Worm (Caenorhabditis elegans) whole organism, L3 larva: Measurements from ENCODE around the gene K10H10.6.

Source experiments
- R02D3.7 ChIP-seq: fragments of 150-350 bp; optimal IDR thresholded peaks from 2 replicates; lab custom pipeline; 2014; ENCODE audit warnings: missing biosample characterization, missing genetic modification characterization
- fos-1 ChIP-seq: fragments of 150-350 bp; optimal IDR thresholded peaks from 2 replicates; lab custom pipeline; 2014; ENCODE audit warnings: missing biosample characterization, missing genetic modification characterization
- pha-4 ChIP-seq: fragments of 150-350 bp; optimal IDR thresholded peaks from 2 replicates; lab custom pipeline; 2014; ENCODE audit warnings: missing biosample characterization, missing genetic modification reagents, missing genetic modification characterization
- snpc-4 ChIP-seq: fragments of 150-350 bp; optimal IDR thresholded peaks from 2 replicates; lab custom pipeline; 2014; ENCODE audit warnings: missing biosample characterization, missing genetic modification characterization
- zag-1 ChIP-seq: fragments of 150-350 bp; optimal IDR thresholded peaks from 2 replicates; lab custom pipeline; 2014; ENCODE audit warnings: missing biosample characterization, missing genetic modification characterization

DNA sequence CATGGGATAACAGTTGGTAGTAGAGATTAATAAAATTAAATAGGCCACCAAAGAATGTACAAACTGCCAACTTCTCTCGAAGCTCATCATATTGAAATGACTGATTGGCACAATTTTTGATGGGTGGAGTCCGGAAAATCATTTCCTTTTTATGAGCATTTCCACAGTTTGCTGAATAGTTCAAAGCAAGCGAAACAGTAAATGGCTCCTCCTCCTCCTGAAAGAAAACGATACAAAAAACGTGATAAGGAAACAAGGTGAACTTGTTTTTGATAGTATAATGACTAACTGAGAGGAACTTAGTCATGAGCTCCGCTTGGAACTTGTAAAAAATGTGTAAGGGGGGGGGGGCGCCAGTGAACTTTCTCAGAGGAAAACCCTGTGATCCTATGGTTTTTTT, 11.9 kb downstream of the K10H10.6 start, which contains the start of gene K10H10.9:
- TF ChIP-seq R02D3.7 (tag; lab: Kevin White, UChicago), result no peak
- TF ChIP-seq snpc-4 (tag; lab: Kevin White, UChicago), result no peak
- TF ChIP-seq pha-4 (tag; lab: Kevin White, UChicago), result no peak
- TF ChIP-seq zag-1 (tag; lab: Kevin White, UChicago), result no peak
- TF ChIP-seq fos-1, result no peak
